Worm (Caenorhabditis elegans): ENCODE data around the gene Y39A3A.4.
"Not testable (repeated sequence)": the region's sequence is repeated elsewhere in the genome, so short reads cannot be mapped to it uniquely, and the experiment has no call there.

Y39A3A.4 gene

DNA sequence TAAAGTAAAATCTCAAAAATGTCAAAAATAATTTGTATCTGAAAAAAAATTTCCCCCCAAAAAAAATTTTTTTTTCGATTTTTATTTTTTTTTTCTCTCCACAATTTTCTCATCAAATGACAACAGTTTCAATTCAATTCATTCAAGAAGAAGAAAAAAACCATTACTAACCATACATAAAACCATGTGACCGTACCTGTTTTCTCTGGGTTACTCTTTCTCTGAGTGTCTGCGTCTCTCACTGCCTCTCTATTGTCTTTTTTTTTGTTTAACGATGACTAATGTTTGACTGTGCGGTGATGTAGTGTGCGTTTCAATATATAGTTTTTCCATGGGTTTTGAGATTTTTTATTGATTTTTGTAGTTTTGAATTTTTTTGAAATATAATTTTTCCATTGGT lies 14.3 kb upstream of the Y39A3A.4 start (continued):
- no peak for TF ChIP-seq ceh-82 (tag; optimal IDR thresholded peaks at IDR 0.05)
- TF ChIP-seq mbf-1 (tag; optimal IDR thresholded peaks at IDR 0.05), result no peak
- no peak for TF ChIP-seq ceh-16 (tag; optimal IDR thresholded peaks at IDR 0.05)
- TF ChIP-seq R02D3.7 (tag; optimal IDR thresholded peaks at IDR 0.05), result no peak
- no peak for TF ChIP-seq elt-3 (tag; optimal IDR thresholded peaks at IDR 0.05)
- no peak for TF ChIP-seq mdl-1 (tag; optimal IDR thresholded peaks at IDR 0.05)
- TF ChIP-seq nhr-25 (tag; optimal IDR thresholded peaks at IDR 0.05), result peak; percentile 87
- no peak for TF ChIP-seq ZK546.5 (tag; optimal IDR thresholded peaks at IDR 0.05)
- TF ChIP-seq unc-62 (GFP tag; optimal IDR thresholded peaks at IDR 0.05), result no peak
- TF ChIP-seq alr-1 (tag; optimal IDR thresholded peaks at IDR 0.05), result no peak
- no peak for TF ChIP-seq snpc-4 (tag; optimal IDR thresholded peaks at IDR 0.05)
- no peak for TF ChIP-seq egl-27 (tag; optimal IDR thresholded peaks at IDR 0.05)
- TF ChIP-seq nhr-21 (tag; optimal IDR thresholded peaks at IDR 0.05), result peak; percentile 11
- peak; percentile 75 for TF ChIP-seq crh-2 (tag; optimal IDR thresholded peaks at IDR 0.05)
- TF ChIP-seq lin-11 (tag; optimal IDR thresholded peaks at IDR 0.05), result no peak
- peak; percentile 59 for TF ChIP-seq nhr-129 (tag; optimal IDR thresholded peaks at IDR 0.05)

- TF ChIP-seq ama-1 (optimal IDR thresholded peaks at IDR 0.05), result no peak
- TF ChIP-seq unc-55 (GFP tag; optimal IDR thresholded peaks at IDR 0.05), result peak; percentile 49
- peak; percentile 11 for TF ChIP-seq gmeb-1 (tag; optimal IDR thresholded peaks at IDR 0.05)
- TF ChIP-seq F13H6.1 (tag; optimal IDR thresholded peaks at IDR 0.05), result peak; percentile 17
- TF ChIP-seq mdl-1 (tag; optimal IDR thresholded peaks at IDR 0.05), result no peak
- no peak for TF ChIP-seq alr-1 (tag; optimal IDR thresholded peaks at IDR 0.05)
- peak; percentile 9 for TF ChIP-seq fos-1 (tag; optimal IDR thresholded peaks at IDR 0.05)
- peak in 1 of 2 experiments; percentile 43 for TF ChIP-seq lsy-2 (tag; optimal IDR thresholded peaks at IDR 0.05)
- peak; percentile 20 for TF ChIP-seq lin-13 (GFP tag; optimal IDR thresholded peaks at IDR 0.05)
- peak; percentile 15 for TF ChIP-seq nhr-129 (tag; optimal IDR thresholded peaks at IDR 0.05)
- TF ChIP-seq nhr-6 (tag; optimal IDR thresholded peaks at IDR 0.05), result no peak
- peak; percentile 56 for TF ChIP-seq C34F6.9 (tag; optimal IDR thresholded peaks at IDR 0.05)
These were observed 13.1 kb upstream of the Y39A3A.4 start for ce11 chrIII:2089453-2089852.

- no peak for TF ChIP-seq unc-39 (tag; optimal IDR thresholded peaks at IDR 0.05)
- TF ChIP-seq elt-1 (tag; optimal IDR thresholded peaks at IDR 0.05), result no peak
- no peak for TF ChIP-seq ceh-16 (tag; optimal IDR thresholded peaks at IDR 0.05)
- TF ChIP-seq F13H6.1 (tag; optimal IDR thresholded peaks at IDR 0.05), result no peak
- no peak for TF ChIP-seq nhr-25 (tag; optimal IDR thresholded peaks at IDR 0.05)
- TF ChIP-seq nhr-23 (tag; optimal IDR thresholded peaks at IDR 0.05), result no peak
- TF ChIP-seq fos-1 (tag; optimal IDR thresholded peaks at IDR 0.05), result no peak
- TF ChIP-seq mab-5 (tag; optimal IDR thresholded peaks at IDR 0.05), result no peak
These were observed 8.4 kb upstream of the Y39A3A.4 start for ce11 chrIII:2084829-2085228.

DNA sequence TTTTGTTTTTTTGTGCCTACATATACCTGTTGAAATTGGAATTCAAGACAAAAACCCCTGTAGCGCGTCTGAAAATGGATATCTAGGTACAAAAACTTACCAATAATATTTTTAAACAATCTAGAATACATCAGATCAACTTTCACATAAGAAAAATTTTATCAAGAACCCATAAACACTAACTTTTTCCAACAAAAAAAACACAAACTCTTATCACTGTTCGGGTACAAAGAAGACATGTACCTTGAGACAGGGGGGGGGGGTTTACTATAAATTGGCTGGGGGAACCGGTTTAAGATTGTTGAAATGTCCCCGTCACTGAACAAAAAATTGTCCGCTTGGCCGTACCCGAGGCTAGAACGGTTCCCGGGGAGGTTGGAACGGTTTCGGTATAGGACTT lies 6.1 kb upstream of the Y39A3A.4 start, which contains the start of gene cpt-3:
Gene cpt-3 (plus strand): TSS at position 301 of the 400 bp plus-strand sequence.
- TF ChIP-seq R02D3.7 (tag; optimal IDR thresholded peaks at IDR 0.05); sma-3 (GFP tag; optimal IDR thresholded peaks at IDR 0.05); skn-1 (tag; optimal IDR thresholded peaks at IDR 0.05): not testable (repeated sequence)

DNA sequence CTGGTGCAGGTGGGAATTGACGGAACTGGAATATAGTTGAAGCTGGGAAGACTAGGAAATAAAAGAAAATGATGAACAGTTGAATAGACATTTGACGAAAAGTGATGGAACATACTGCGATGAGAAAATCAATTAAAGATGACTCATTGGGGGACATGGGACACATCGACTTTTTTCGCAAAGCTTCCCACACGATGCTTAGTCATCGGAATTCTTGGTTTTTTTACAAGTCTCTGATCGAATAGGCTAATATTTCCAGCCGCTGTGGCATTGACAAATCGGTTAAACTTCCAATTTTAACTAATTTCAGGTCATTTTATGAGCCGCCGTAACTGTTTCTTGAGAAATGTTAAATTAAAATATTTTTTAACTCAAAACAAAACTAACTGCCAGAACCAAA lies 8.1 kb downstream of the Y39A3A.4 start, which contains the start of gene Y39A3A.3:
Gene Y39A3A.3 (minus strand): TSS at position 101 of the 400 bp plus-strand sequence.
- TF ChIP-seq nhr-25 (tag; optimal IDR thresholded peaks at IDR 0.05), result no peak
- TF ChIP-seq skn-1 (tag; optimal IDR thresholded peaks at IDR 0.05), result no peak
- TF ChIP-seq nhr-23 (tag; optimal IDR thresholded peaks at IDR 0.05), result no peak
- TF ChIP-seq egl-27 (tag; optimal IDR thresholded peaks at IDR 0.05), result no peak
- TF ChIP-seq aly-2 (tag; optimal IDR thresholded peaks at IDR 0.05), result no peak
- TF ChIP-seq blmp-1 (tag; optimal IDR thresholded peaks at IDR 0.05; ENCODE audit: insufficient read depth), result no peak
- no peak for TF ChIP-seq sem-4 (tag; optimal IDR thresholded peaks at IDR 0.05)
- TF ChIP-seq unc-39 (tag; optimal IDR thresholded peaks at IDR 0.05), result no peak
- TF ChIP-seq R02D3.7 (tag; optimal IDR thresholded peaks at IDR 0.05), result no peak
- TF ChIP-seq mdl-1 (tag; optimal IDR thresholded peaks at IDR 0.05), result no peak
- TF ChIP-seq C34F6.9 (tag; optimal IDR thresholded peaks at IDR 0.05), result no peak
- TF ChIP-seq crh-2 (tag; optimal IDR thresholded peaks at IDR 0.05), result no peak
- no peak for TF ChIP-seq nhr-10 (tag; optimal IDR thresholded peaks at IDR 0.05)
- TF ChIP-seq ztf-11 (tag; optimal IDR thresholded peaks at IDR 0.05), result no peak
- TF ChIP-seq lsy-2 (tag; optimal IDR thresholded peaks at IDR 0.05), result no peak
- TF ChIP-seq lin-39 (tag; optimal IDR thresholded peaks at IDR 0.05), result no peak
- TF ChIP-seq elt-1 (tag; optimal IDR thresholded peaks at IDR 0.05), result no peak
- no peak for TF ChIP-seq ztf-4 (tag; optimal IDR thresholded peaks at IDR 0.05)
- no peak for TF ChIP-seq unc-55 (GFP tag; optimal IDR thresholded peaks at IDR 0.05)

Measured in whole organism, L2 larva.